Worm (Caenorhabditis elegans) whole organism, L4 larva: ENCODE measurements around the gene srw-22.
"Not testable (repeated sequence)": the region's sequence is repeated elsewhere in the genome, so short reads cannot be mapped to it uniquely, and the experiment has no call there.

ENCODE experiments used
- D1046.2 ChIP-seq: fragments of 200-800 bp; sonication (Bioruptor generic); IDR thresholded peaks from 2 replicates; pipeline ENCODE4 v1.3.6; 2022; ENCODE audit warnings: missing genetic modification characterization, missing compliant biosample characterization
- F26F4.8 ChIP-seq: fragments of 200-800 bp; sonication (Bioruptor generic); conservative IDR thresholded peaks from 2 replicates; pipeline ENCODE4 v1.3.6; 2022; ENCODE audit warnings: missing genetic modification characterization, missing compliant biosample characterization
- F37D6.2 ChIP-seq: sonication (generic microtip); optimal IDR thresholded peaks from 2 replicates; lab custom pipeline; 2016; ENCODE audit warnings: mild to moderate bottlenecking, missing genetic modification characterization, missing compliant biosample characterization
- F49E8.2 ChIP-seq: sonication (generic microtip); optimal IDR thresholded peaks from 2 replicates; lab custom pipeline; 2016; ENCODE audit warnings: missing compliant biosample characterization, mild to moderate bottlenecking, missing genetic modification characterization, borderline replicate concordance
- T26A8.4 ChIP-seq: fragments of 200-800 bp; sonication (Bioruptor generic); IDR thresholded peaks from 2 replicates; pipeline ENCODE4 v1.3.6; 2022; ENCODE audit warnings: missing genetic modification characterization, missing compliant biosample characterization
- ZK337.2 ChIP-seq: fragments of 200-800 bp; sonication (Bioruptor generic); IDR thresholded peaks from 2 replicates; pipeline ENCODE4 v1.3.6; 2022; ENCODE audit warnings: missing genetic modification reagents, missing genetic modification characterization, missing compliant biosample characterization
- ama-1 ChIP-seq: fragments of 150-350 bp; optimal IDR thresholded peaks from 2 replicates; lab custom pipeline; 2014; ENCODE audit warnings: inconsistent platforms, mixed read lengths
- ceh-20 ChIP-seq: fragments of 200-800 bp; sonication (Bioruptor generic); IDR thresholded peaks from 2 replicates; pipeline ENCODE4 v1.3.6; 2022; ENCODE audit warnings: missing genetic modification reagents, missing genetic modification characterization, missing compliant biosample characterization
- ceh-82 ChIP-seq: sonication (generic microtip); optimal IDR thresholded peaks from 2 replicates; lab custom pipeline; 2017; ENCODE audit warnings: missing biosample characterization, missing genetic modification characterization
- ces-1 ChIP-seq: fragments of 150-350 bp; sonication (generic microtip); optimal IDR thresholded peaks from 4 replicates; lab custom pipeline; 2014; ENCODE audit warnings: missing biosample characterization, missing genetic modification reagents, missing genetic modification characterization
- ctbp-1 ChIP-seq: fragments of 200-800 bp; sonication (Bioruptor generic); IDR thresholded peaks from 2 replicates; pipeline ENCODE4 v1.3.6; 2022; ENCODE audit warnings: missing genetic modification reagents, missing genetic modification characterization, missing compliant biosample characterization
- daf-12 ChIP-seq: fragments of 150-350 bp; optimal IDR thresholded peaks from 2 replicates; lab custom pipeline; 2014; ENCODE audit warnings: missing biosample characterization, missing genetic modification reagents, missing genetic modification characterization
- daf-8 ChIP-seq: fragments of 200-800 bp; sonication (Bioruptor generic); IDR thresholded peaks from 2 replicates; pipeline ENCODE4 v1.3.6; 2022; ENCODE audit warnings: missing genetic modification characterization, missing compliant biosample characterization
- dve-1 ChIP-seq: sonication (generic microtip); optimal IDR thresholded peaks from 2 replicates; lab custom pipeline; 2017; ENCODE audit warnings: antibody characterized with exemption, mild to moderate bottlenecking, missing genetic modification characterization, missing compliant biosample characterization; ENCODE audit not compliant: insufficient read depth
- fos-1 ChIP-seq: fragments of 150-350 bp; optimal IDR thresholded peaks from 2 replicates; lab custom pipeline; 2014; ENCODE audit warnings: missing biosample characterization, missing genetic modification characterization
- lin-13 ChIP-seq: fragments of 150-350 bp; optimal IDR thresholded peaks from 2 replicates; lab custom pipeline; 2014; ENCODE audit warnings: missing biosample characterization, missing genetic modification reagents, missing genetic modification characterization
- lin-38 ChIP-seq: fragments of 200-800 bp; sonication (Bioruptor generic); IDR thresholded peaks from 2 replicates; pipeline ENCODE4 v1.3.6; 2022; ENCODE audit warnings: missing genetic modification reagents, missing genetic modification characterization, missing compliant biosample characterization
- lin-39 ChIP-seq: fragments of 150-350 bp; optimal IDR thresholded peaks from 2 replicates; lab custom pipeline; 2014; ENCODE audit warnings: missing biosample characterization, missing genetic modification reagents, missing genetic modification characterization
- lir-3 ChIP-seq: sonication (generic microtip); optimal IDR thresholded peaks from 2 replicates; lab custom pipeline; 2016; ENCODE audit warnings: mild to moderate bottlenecking, missing genetic modification characterization, missing compliant biosample characterization
- lsy-2 ChIP-seq, 2 experiments: fragments of 150-350 bp in 1 of 2; sonication (generic microtip) in 1 of 2; optimal IDR thresholded peaks; 2 replicates each; lab custom pipeline; 2014 to 2017; ENCODE audit warnings: missing biosample characterization in 2 of 2, missing genetic modification characterization in 2 of 2
- madf-5 ChIP-seq, 2 experiments: fragments of 200-800 bp; sonication (Bioruptor generic); IDR thresholded peaks; 2 replicates each; pipeline ENCODE4 v1.3.6; 2022; ENCODE audit warnings: missing compliant biosample characterization in 2 of 2, missing genetic modification characterization in 2 of 2
- madf-9 ChIP-seq: fragments of 200-800 bp; sonication (Bioruptor generic); conservative IDR thresholded peaks from 2 replicates; pipeline ENCODE4 v1.3.6; 2022; ENCODE audit warnings: missing genetic modification reagents, missing genetic modification characterization, missing compliant biosample characterization
- nhr-237 ChIP-seq: sonication (generic microtip); optimal IDR thresholded peaks from 2 replicates; lab custom pipeline; 2017; ENCODE audit warnings: missing biosample characterization, missing genetic modification characterization
- nhr-28 ChIP-seq: fragments of 150-350 bp; optimal IDR thresholded peaks from 2 replicates; lab custom pipeline; 2014; ENCODE audit warnings: missing biosample characterization, missing genetic modification characterization
- nhr-42 ChIP-seq: fragments of 200-800 bp; sonication (Bioruptor generic); IDR thresholded peaks from 2 replicates; pipeline ENCODE4 v1.3.6; 2022; ENCODE audit warnings: missing genetic modification characterization, missing compliant biosample characterization
- nhr-48 ChIP-seq: sonication (generic microtip); optimal IDR thresholded peaks from 2 replicates; lab custom pipeline; 2016; ENCODE audit warnings: mild to moderate bottlenecking, missing genetic modification characterization, missing compliant biosample characterization
- nhr-76 ChIP-seq: fragments of 150-350 bp; optimal IDR thresholded peaks from 2 replicates; lab custom pipeline; 2014; ENCODE audit warnings: missing biosample characterization, missing genetic modification characterization
- saeg-2 ChIP-seq: fragments of 200-800 bp; sonication (Bioruptor generic); IDR thresholded peaks from 2 replicates; pipeline ENCODE4 v1.3.6; 2022; ENCODE audit warnings: missing genetic modification reagents, missing genetic modification characterization, missing compliant biosample characterization
- sdz-12 ChIP-seq: fragments of 200-800 bp; sonication (Bioruptor generic); optimal IDR thresholded peaks from 2 replicates; lab custom pipeline; 2018; ENCODE audit warnings: mild to moderate bottlenecking, missing genetic modification characterization, missing compliant biosample characterization
- snpc-1.2 ChIP-seq: fragments of 200-800 bp; sonication (Bioruptor generic); IDR thresholded peaks from 2 replicates; pipeline ENCODE4 v1.3.6; 2022; ENCODE audit warnings: missing genetic modification reagents, missing genetic modification characterization, missing compliant biosample characterization
- tag-97 ChIP-seq: fragments of 200-800 bp; sonication (Bioruptor generic); IDR thresholded peaks from 2 replicates; pipeline ENCODE4 v1.3.6; 2022; ENCODE audit warnings: missing genetic modification characterization, missing compliant biosample characterization
- unc-62 ChIP-seq, 3 experiments: fragments of 150-350 bp in 1 of 3; sonication (generic microtip); optimal IDR thresholded peaks in 2 of 3; peaks in 1 of 3; 1 replicate in 1 of 3; 2 replicates in 2 of 3; lab custom pipeline; 2014 to 2017; ENCODE audit warnings: missing biosample characterization in 3 of 3, missing genetic modification characterization in 3 of 3, missing genetic modification reagents in 3 of 3, missing genotype in 1 of 3
- zag-1 ChIP-seq: fragments of 150-350 bp; optimal IDR thresholded peaks from 2 replicates; lab custom pipeline; 2014; ENCODE audit warnings: missing biosample characterization, missing genetic modification characterization
- zfp-3 ChIP-seq: fragments of 200-800 bp; sonication (Bioruptor generic); conservative IDR thresholded peaks from 2 replicates; pipeline ENCODE4 v1.3.6; 2022; ENCODE audit warnings: missing genetic modification reagents, missing genetic modification characterization, missing compliant biosample characterization
- zip-11 ChIP-seq: fragments of 200-800 bp; sonication (Bioruptor generic); IDR thresholded peaks from 2 replicates; pipeline ENCODE4 v1.3.6; 2022; ENCODE audit warnings: missing genetic modification characterization, missing compliant biosample characterization
- ztf-7 ChIP-seq: fragments of 150-350 bp; optimal IDR thresholded peaks from 2 replicates; lab custom pipeline; 2014; ENCODE audit warnings: missing biosample characterization, missing genetic modification characterization

srw-22 gene

ce11 chrV:15259904-15260303 is 8.5 kb upstream of the srw-22 start, which contains the start of gene M01B2.8 (continued):
- TF ChIP-seq lir-3 (tag; lab: Kevin White, UChicago) (no peak), ctbp-1 (GFP tag; lab: Robert Waterston, UW) (no peak)
- TF ChIP-seq, all 104 proteins: peak for 0

- TF ChIP-seq lin-13 (GFP tag; lab: Kevin White, UChicago); nhr-42 (GFP tag; lab: Robert Waterston, UW); lin-39 (tag; lab: Kevin White, UChicago): not testable (repeated sequence)
These were observed 6.1 kb upstream of the srw-22 start, which contains the start of gene M01B2.10 for ce11 chrV:15262336-15262735. M01B2.10 (minus strand) TSS chrV:15262436.

ce11 chrV:15264131-15264530 is 4.3 kb upstream of the srw-22 start, which contains the start of gene M01B2.12:
M01B2.12 (minus strand) TSS chrV:15264231.
- TF ChIP-seq D1046.2 (GFP tag; lab: Robert Waterston, UW): no peak
- TF ChIP-seq unc-62 (GFP tag; optimal IDR thresholded peaks at IDR 0.05 in 1 of 2; lab: Kevin White, UChicago): no peak
- no peak for TF ChIP-seq unc-62 (tag; optimal IDR thresholded peaks at IDR 0.05; lab: Kevin White, UChicago)
- TF ChIP-seq ces-1: no peak
- TF ChIP-seq tag-97: no peak
- no peak for TF ChIP-seq snpc-1.2 (GFP tag; lab: Robert Waterston, UW)
- no peak for TF ChIP-seq zag-1 (tag; lab: Kevin White, UChicago)
- no peak for TF ChIP-seq lin-38 (GFP tag; lab: Robert Waterston, UW)
- no peak for TF ChIP-seq F49E8.2
- TF ChIP-seq madf-5 (GFP tag; IDR thresholded peaks at IDR 0.05; lab: Robert Waterston, UW): no peak
- TF ChIP-seq nhr-237 (tag; lab: Kevin White, UChicago): no peak

ce11 chrV:15265814-15266213 is 2.6 kb upstream of the srw-22 start, which contains the start of gene M01B2.13:
M01B2.13 (minus strand) TSS chrV:15265914.
- TF ChIP-seq daf-8 (GFP tag; lab: Robert Waterston, UW) (no peak), zfp-3 (GFP tag; lab: Robert Waterston, UW) (no peak), lin-38 (GFP tag; lab: Robert Waterston, UW) (no peak), nhr-48 (tag; lab: Kevin White, UChicago) (no peak), F37D6.2 (tag; lab: Kevin White, UChicago) (no peak), ama-1 (no peak), lin-39 (tag; lab: Kevin White, UChicago) (no peak), fos-1 (no peak), zip-11 (GFP tag; lab: Robert Waterston, UW) (no peak), saeg-2 (GFP tag; lab: Robert Waterston, UW) (no peak), nhr-28 (tag; lab: Kevin White, UChicago) (no peak), T26A8.4 (GFP tag; lab: Robert Waterston, UW) (no peak), sdz-12 (no peak)
- TF ChIP-seq, all 104 proteins: peak for 0

ce11 chrV:15267405-15267804 is 997 bp upstream of the srw-22 start, which contains the start of gene T10H4.13:
T10H4.13 (minus strand) TSS chrV:15267505.
- TF ChIP-seq F26F4.8 (no peak), saeg-2 (GFP tag; lab: Robert Waterston, UW) (no peak), ceh-20 (GFP tag; lab: Robert Waterston, UW) (no peak), lsy-2 (tag; optimal IDR thresholded peaks at IDR 0.05; lab: Kevin White, UChicago) (no peak), zfp-3 (GFP tag; lab: Robert Waterston, UW) (no peak), ztf-7 (tag; lab: Kevin White, UChicago) (no peak), madf-9 (GFP tag; lab: Robert Waterston, UW) (no peak), nhr-76 (tag; lab: Kevin White, UChicago) (no peak), ZK337.2 (GFP tag; lab: Robert Waterston, UW) (no peak), ceh-82 (tag; lab: Kevin White, UChicago) (no peak), nhr-42 (GFP tag; lab: Robert Waterston, UW) (no peak), daf-12 (no peak), sdz-12 (no peak), lin-13 (GFP tag; lab: Kevin White, UChicago) (no peak), dve-1 (no peak), nhr-237 (tag; lab: Kevin White, UChicago) (no peak)
